Worm (Caenorhabditis elegans): ENCODE results near the gene rps-27.
A peak's percentile ranks its signal among the peaks of the same experiment; 100 is the strongest.

The rps-27 gene

ce11 chrV:123513-123912 is 19.6 kb upstream of the rps-27 start:
- peak; percentile 43 for TF ChIP-seq elt-2 (tag; optimal IDR thresholded peaks at IDR 0.05)
- no peak for TF ChIP-seq nhr-67 (tag; optimal IDR thresholded peaks at IDR 0.05)
- TF ChIP-seq ztf-11 (tag; optimal IDR thresholded peaks at IDR 0.05), result no peak
- TF ChIP-seq pqm-1 (tag; optimal IDR thresholded peaks at IDR 0.05), result no peak
- peak; percentile 37 for TF ChIP-seq pha-4 (tag; optimal IDR thresholded peaks at IDR 0.05)

- TF ChIP-seq pha-4 (tag; optimal IDR thresholded peaks at IDR 0.05) (peak; percentile 86), nfya-1 (tag; optimal IDR thresholded peaks at IDR 0.05; ENCODE audit: insufficient read depth) (peak; percentile 34), mml-1 (tag; optimal IDR thresholded peaks at IDR 0.05) (no peak), pqm-1 (tag; optimal IDR thresholded peaks at IDR 0.05) (no peak), lin-39 (tag; optimal IDR thresholded peaks at IDR 0.05) (no peak), skn-1 (tag; optimal IDR thresholded peaks at IDR 0.05) (no peak), nhr-12 (tag; optimal IDR thresholded peaks at IDR 0.05) (no peak), snpc-4 (tag; optimal IDR thresholded peaks at IDR 0.05) (no peak), hmg-11 (tag; optimal IDR thresholded peaks at IDR 0.05) (peak; percentile 53), lin-15B (tag; optimal IDR thresholded peaks at IDR 0.05) (peak; percentile 11), R02D3.7 (tag; optimal IDR thresholded peaks at IDR 0.05) (peak; percentile 76), elt-2 (tag; optimal IDR thresholded peaks at IDR 0.05) (no peak), ama-1 (optimal IDR thresholded peaks at IDR 0.05) (no peak), aly-2 (tag; optimal IDR thresholded peaks at IDR 0.05) (no peak), nhr-25 (tag; optimal IDR thresholded peaks at IDR 0.05) (peak; percentile 28), jun-1 (tag; optimal IDR thresholded peaks at IDR 0.05) (no peak), ceh-9 (tag; optimal IDR thresholded peaks at IDR 0.05) (no peak), elt-3 (tag; optimal IDR thresholded peaks at IDR 0.05) (no peak), mdl-1 (tag; optimal IDR thresholded peaks at IDR 0.05) (no peak)
These were observed 18.9 kb upstream of the rps-27 start, which contains the start of gene cgp-1 for ce11 chrV:122750-123149. cgp-1 (minus strand) TSS chrV:122789.

- no peak for TF ChIP-seq tbx-2 (tag; optimal IDR thresholded peaks at IDR 0.05)
- no peak for TF ChIP-seq aly-2 (tag; optimal IDR thresholded peaks at IDR 0.05)
- no peak for TF ChIP-seq hmg-11 (tag; optimal IDR thresholded peaks at IDR 0.05)
- no peak for TF ChIP-seq lin-39 (tag; optimal IDR thresholded peaks at IDR 0.05)
- TF ChIP-seq nhr-43 (tag; optimal IDR thresholded peaks at IDR 0.05; ENCODE audit: poor library complexity, severe bottlenecking), result no peak
- no peak for TF ChIP-seq egl-5 (tag; optimal IDR thresholded peaks at IDR 0.05)
- no peak for TF ChIP-seq ama-1 (optimal IDR thresholded peaks at IDR 0.05)
- TF ChIP-seq fos-1 (tag; optimal IDR thresholded peaks at IDR 0.05), result no peak
- TF ChIP-seq ZK546.5 (tag; optimal IDR thresholded peaks at IDR 0.05), result no peak
- TF ChIP-seq nhr-237 (tag; optimal IDR thresholded peaks at IDR 0.05), result no peak
- no peak for TF ChIP-seq eor-1 (tag; optimal IDR thresholded peaks at IDR 0.05)
- TF ChIP-seq skn-1 (tag; optimal IDR thresholded peaks at IDR 0.05), result no peak
These were observed 18.4 kb upstream of the rps-27 start for ce11 chrV:122249-122648.

- TF ChIP-seq lsy-12 (tag; optimal IDR thresholded peaks at IDR 0.05), result peak; percentile 10
- TF ChIP-seq egl-27 (tag; optimal IDR thresholded peaks at IDR 0.05), result no peak
These were observed 13.4 kb upstream of the rps-27 start for ce11 chrV:117312-117711.

ce11 chrV:116243-116642 is 12.4 kb upstream of the rps-27 start:
- TF ChIP-seq elt-1 (tag; optimal IDR thresholded peaks at IDR 0.05), result no peak
- TF ChIP-seq ZK546.5 (tag; optimal IDR thresholded peaks at IDR 0.05), result no peak
- no peak for TF ChIP-seq lsy-12 (tag; optimal IDR thresholded peaks at IDR 0.05)
- TF ChIP-seq egl-5 (tag; optimal IDR thresholded peaks at IDR 0.05), result no peak
- TF ChIP-seq nhr-77 (tag; optimal IDR thresholded peaks at IDR 0.05), result no peak
- TF ChIP-seq egl-27 (tag; optimal IDR thresholded peaks at IDR 0.05), result no peak
- TF ChIP-seq unc-39 (tag; optimal IDR thresholded peaks at IDR 0.05), result no peak
- no peak for TF ChIP-seq zag-1 (tag; optimal IDR thresholded peaks at IDR 0.05)
- no peak for TF ChIP-seq nhr-67 (tag; optimal IDR thresholded peaks at IDR 0.05)

- TF ChIP-seq lin-39 (tag; optimal IDR thresholded peaks at IDR 0.05) (peak; percentile 85), ZK546.5 (tag; optimal IDR thresholded peaks at IDR 0.05) (no peak), zag-1 (tag; optimal IDR thresholded peaks at IDR 0.05) (no peak), fos-1 (tag; optimal IDR thresholded peaks at IDR 0.05) (no peak), snpc-4 (tag; optimal IDR thresholded peaks at IDR 0.05) (peak; percentile 29), R02D3.7 (tag; optimal IDR thresholded peaks at IDR 0.05) (peak; percentile 91), pha-4 (tag; optimal IDR thresholded peaks at IDR 0.05) (peak; percentile 89), nhr-25 (tag; optimal IDR thresholded peaks at IDR 0.05) (peak; percentile 73), lin-15B (tag; optimal IDR thresholded peaks at IDR 0.05) (peak; percentile 99), nfya-1 (tag; optimal IDR thresholded peaks at IDR 0.05; ENCODE audit: insufficient read depth) (peak; percentile 85), ama-1 (optimal IDR thresholded peaks at IDR 0.05) (peak; percentile 16), egl-5 (tag; optimal IDR thresholded peaks at IDR 0.05) (peak; percentile 33), skn-1 (tag; optimal IDR thresholded peaks at IDR 0.05) (peak; percentile 51), nhr-23 (tag; optimal IDR thresholded peaks at IDR 0.05) (peak; percentile 84), hmg-11 (tag; optimal IDR thresholded peaks at IDR 0.05) (peak; percentile 75)
These were observed 597 bp upstream of the rps-27 start, which contains the start of gene picd-1 for ce11 chrV:104474-104873. picd-1 (plus strand) TSS chrV:104825.
